Worm (Caenorhabditis elegans) whole organism, L3 larva: ENCODE results near the gene elp-1.

Source experiments
- R02D3.7 ChIP-seq: fragments of 150-350 bp; optimal IDR thresholded peaks from 2 replicates; lab custom pipeline; 2014; ENCODE audit warnings: missing biosample characterization, missing genetic modification characterization
- ZK546.5 ChIP-seq: sonication (generic microtip); optimal IDR thresholded peaks from 2 replicates; lab custom pipeline; 2017; ENCODE audit warnings: missing biosample characterization, missing genetic modification characterization
- aly-2 ChIP-seq: fragments of 150-350 bp; optimal IDR thresholded peaks from 2 replicates; lab custom pipeline; 2014; ENCODE audit warnings: missing biosample characterization, missing genetic modification characterization
- ama-1 ChIP-seq: fragments of 150-350 bp; optimal IDR thresholded peaks from 2 replicates; lab custom pipeline; 2018
- ceh-16 ChIP-seq: sonication (generic microtip); optimal IDR thresholded peaks from 2 replicates; lab custom pipeline; 2017; ENCODE audit warnings: missing biosample characterization, missing genetic modification characterization
- ceh-28 ChIP-seq: fragments of 150-350 bp; optimal IDR thresholded peaks from 2 replicates; lab custom pipeline; 2014; ENCODE audit warnings: missing biosample characterization, missing genetic modification reagents, missing genetic modification characterization
- ceh-82 ChIP-seq: fragments of 150-350 bp; optimal IDR thresholded peaks from 2 replicates; lab custom pipeline; 2014; ENCODE audit warnings: missing biosample characterization, missing genetic modification characterization
- ceh-9 ChIP-seq: sonication (generic microtip); optimal IDR thresholded peaks from 2 replicates; lab custom pipeline; 2018; ENCODE audit warnings: missing biosample characterization, missing genetic modification characterization
- daf-12 ChIP-seq: fragments of 150-350 bp; optimal IDR thresholded peaks from 2 replicates; lab custom pipeline; 2014; ENCODE audit warnings: missing biosample characterization, missing genetic modification reagents, missing genetic modification characterization
- egl-27 ChIP-seq: sonication (generic microtip); optimal IDR thresholded peaks from 4 replicates; lab custom pipeline; 2017; ENCODE audit warnings: missing biosample characterization, missing genetic modification reagents, missing genetic modification characterization
- egl-5 ChIP-seq: fragments of 150-350 bp; optimal IDR thresholded peaks from 2 replicates; lab custom pipeline; 2017; ENCODE audit warnings: missing biosample characterization, missing genetic modification reagents, missing genetic modification characterization, inconsistent platforms
- elt-1 ChIP-seq: fragments of 150-350 bp; optimal IDR thresholded peaks from 2 replicates; lab custom pipeline; 2014; ENCODE audit warnings: missing biosample characterization, missing genetic modification characterization
- elt-2 ChIP-seq: sonication (generic microtip); optimal IDR thresholded peaks from 2 replicates; lab custom pipeline; 2016; ENCODE audit warnings: missing genetic modification reagents, mild to moderate bottlenecking, missing genetic modification characterization, missing compliant biosample characterization
- elt-3 ChIP-seq, 3 experiments: fragments of 150-350 bp in 1 of 3; sonication (generic microtip) in 2 of 3; optimal IDR thresholded peaks; 2 replicates in 2 of 3; 4 replicates in 1 of 3; lab custom pipeline; 2014 to 2017; ENCODE audit warnings: missing biosample characterization in 3 of 3, missing genetic modification characterization in 3 of 3
- eor-1 ChIP-seq, 2 experiments: fragments of 150-350 bp; optimal IDR thresholded peaks; 2 replicates each; lab custom pipeline; 2014 to 2018; ENCODE audit warnings: missing biosample characterization in 2 of 2, missing genetic modification characterization in 2 of 2
- fkh-10 ChIP-seq: sonication (generic microtip); optimal IDR thresholded peaks from 2 replicates; lab custom pipeline; 2017; ENCODE audit warnings: missing biosample characterization, missing genetic modification reagents, missing genetic modification characterization
- fkh-2 ChIP-seq: fragments of 150-350 bp; optimal IDR thresholded peaks from 2 replicates; lab custom pipeline; 2014; ENCODE audit warnings: missing biosample characterization, missing genetic modification reagents, missing genetic modification characterization
- fos-1 ChIP-seq: fragments of 150-350 bp; optimal IDR thresholded peaks from 2 replicates; lab custom pipeline; 2014; ENCODE audit warnings: missing biosample characterization, missing genetic modification characterization
- hmg-11 ChIP-seq: sonication (generic microtip); optimal IDR thresholded peaks from 2 replicates; lab custom pipeline; 2016; ENCODE audit warnings: missing genetic modification characterization, missing compliant biosample characterization
- jun-1 ChIP-seq: fragments of 150-350 bp; optimal IDR thresholded peaks from 2 replicates; lab custom pipeline; 2014; ENCODE audit warnings: missing biosample characterization, missing genetic modification reagents, missing genetic modification characterization
- lin-15B ChIP-seq: fragments of 150-350 bp; optimal IDR thresholded peaks from 2 replicates; lab custom pipeline; 2014; ENCODE audit warnings: missing biosample characterization, missing genetic modification characterization
- lin-39 ChIP-seq: fragments of 150-350 bp; optimal IDR thresholded peaks from 2 replicates; lab custom pipeline; 2018; ENCODE audit warnings: missing biosample characterization, missing genetic modification reagents, missing genetic modification characterization
- lsy-12 ChIP-seq: sonication (generic microtip); optimal IDR thresholded peaks from 2 replicates; lab custom pipeline; 2016; ENCODE audit warnings: mild to moderate bottlenecking, missing genetic modification characterization, missing compliant biosample characterization
- mdl-1 ChIP-seq: fragments of 150-350 bp; optimal IDR thresholded peaks from 2 replicates; lab custom pipeline; 2014; ENCODE audit warnings: missing biosample characterization, missing genetic modification characterization
- mml-1 ChIP-seq: fragments of 150-350 bp; sonication (generic microtip); optimal IDR thresholded peaks from 3 replicates; lab custom pipeline; 2014; ENCODE audit warnings: missing biosample characterization, missing genetic modification characterization
- nfya-1 ChIP-seq: sonication (generic microtip); optimal IDR thresholded peaks from 2 replicates; lab custom pipeline; 2017; ENCODE audit warnings: missing genetic modification characterization, mild to moderate bottlenecking, missing compliant biosample characterization, antibody characterized with exemption, moderate library complexity; ENCODE audit not compliant: insufficient read depth
- nhr-11 ChIP-seq: fragments of 150-350 bp; optimal IDR thresholded peaks from 2 replicates; lab custom pipeline; 2014; ENCODE audit warnings: missing biosample characterization, missing genetic modification characterization
- nhr-12 ChIP-seq: fragments of 150-350 bp; optimal IDR thresholded peaks from 2 replicates; lab custom pipeline; 2014; ENCODE audit warnings: missing biosample characterization, missing genetic modification characterization
- nhr-23 ChIP-seq: fragments of 150-350 bp; optimal IDR thresholded peaks from 2 replicates; lab custom pipeline; 2014; ENCODE audit warnings: missing biosample characterization, missing genetic modification reagents, missing genetic modification characterization
- nhr-237 ChIP-seq: fragments of 150-350 bp; optimal IDR thresholded peaks from 2 replicates; lab custom pipeline; 2014; ENCODE audit warnings: missing biosample characterization, missing genetic modification characterization
- nhr-25 ChIP-seq: sonication (generic microtip); optimal IDR thresholded peaks from 2 replicates; lab custom pipeline; 2017; ENCODE audit warnings: missing biosample characterization, missing genetic modification characterization
- nhr-28 ChIP-seq: fragments of 150-350 bp; optimal IDR thresholded peaks from 2 replicates; lab custom pipeline; 2014; ENCODE audit warnings: missing biosample characterization, missing genetic modification characterization
- nhr-43 ChIP-seq: sonication (generic microtip); optimal IDR thresholded peaks from 2 replicates; lab custom pipeline; 2016; ENCODE audit warnings: mild to moderate bottlenecking, missing genetic modification characterization, missing compliant biosample characterization; ENCODE audit not compliant: poor library complexity, severe bottlenecking
- nhr-67 ChIP-seq: fragments of 150-350 bp; optimal IDR thresholded peaks from 2 replicates; lab custom pipeline; 2014; ENCODE audit warnings: missing biosample characterization, missing genetic modification characterization
- nhr-76 ChIP-seq: fragments of 150-350 bp; sonication (generic microtip); optimal IDR thresholded peaks from 5 replicates; lab custom pipeline; 2014; ENCODE audit warnings: missing biosample characterization, missing genetic modification characterization
- nhr-77 ChIP-seq: fragments of 150-350 bp; optimal IDR thresholded peaks from 2 replicates; lab custom pipeline; 2014; ENCODE audit warnings: missing biosample characterization, missing genetic modification characterization
- pha-4 ChIP-seq: fragments of 150-350 bp; optimal IDR thresholded peaks from 2 replicates; lab custom pipeline; 2014; ENCODE audit warnings: missing biosample characterization, missing genetic modification reagents, missing genetic modification characterization
- pqm-1 ChIP-seq: fragments of 150-350 bp; optimal IDR thresholded peaks from 2 replicates; lab custom pipeline; 2017; ENCODE audit warnings: missing biosample characterization, missing genetic modification characterization, inconsistent platforms
- sea-2 ChIP-seq: fragments of 150-350 bp; sonication (generic microtip); optimal IDR thresholded peaks from 4 replicates; lab custom pipeline; 2014; ENCODE audit warnings: missing biosample characterization, missing genetic modification reagents, missing genetic modification characterization
- skn-1 ChIP-seq: fragments of 150-350 bp; optimal IDR thresholded peaks from 2 replicates; lab custom pipeline; 2014; ENCODE audit warnings: missing biosample characterization, missing genetic modification characterization
- snpc-4 ChIP-seq: fragments of 150-350 bp; optimal IDR thresholded peaks from 2 replicates; lab custom pipeline; 2014; ENCODE audit warnings: missing biosample characterization, missing genetic modification characterization
- tbx-2 ChIP-seq: sonication (generic microtip); optimal IDR thresholded peaks from 2 replicates; lab custom pipeline; 2016; ENCODE audit warnings: mild to moderate bottlenecking, missing genetic modification characterization, missing compliant biosample characterization
- unc-39 ChIP-seq: sonication (generic microtip); optimal IDR thresholded peaks from 4 replicates; lab custom pipeline; 2017; ENCODE audit warnings: missing biosample characterization, missing genetic modification characterization
- unc-62 ChIP-seq: fragments of 150-350 bp; sonication (generic microtip); optimal IDR thresholded peaks from 4 replicates; lab custom pipeline; 2014; ENCODE audit warnings: missing biosample characterization, missing genetic modification reagents, missing genetic modification characterization
- zag-1 ChIP-seq: fragments of 150-350 bp; optimal IDR thresholded peaks from 2 replicates; lab custom pipeline; 2014; ENCODE audit warnings: missing biosample characterization, missing genetic modification characterization
- ztf-11 ChIP-seq: fragments of 150-350 bp; optimal IDR thresholded peaks from 2 replicates; lab custom pipeline; 2014; ENCODE audit warnings: missing biosample characterization, missing genetic modification characterization
- ztf-4 ChIP-seq: fragments of 150-350 bp; optimal IDR thresholded peaks from 2 replicates; lab custom pipeline; 2014; ENCODE audit warnings: missing biosample characterization, missing genetic modification characterization

The elp-1 gene

ce11 chrV:20734658-20735057, 35.3 kb downstream of the elp-1 start, which contains the start of gene srxa-6:
srxa-6 (plus strand) TSS chrV:20734958.
- no peak for TF ChIP-seq elt-3 (tag; optimal IDR thresholded peaks at IDR 0.05; lab: Kevin White, UChicago)
- no peak for TF ChIP-seq nhr-76 (tag; lab: Kevin White, UChicago)
- no peak for TF ChIP-seq hmg-11 (tag; lab: Kevin White, UChicago)
- TF ChIP-seq mml-1 (tag; lab: Kevin White, UChicago), result no peak
- no peak for TF ChIP-seq nhr-237 (tag; lab: Kevin White, UChicago)
- TF ChIP-seq lin-15B, result no peak
- no peak for TF ChIP-seq ceh-9 (tag; lab: Kevin White, UChicago)
- no peak for TF ChIP-seq nfya-1
- TF ChIP-seq fkh-10 (GFP tag; lab: Kevin White, UChicago), result no peak
- TF ChIP-seq skn-1, result no peak
- no peak for TF ChIP-seq elt-1 (tag; lab: Kevin White, UChicago)

ce11 chrV:20731787-20732186, 38.2 kb downstream of the elp-1 start, which contains the start of gene srxa-1:
srxa-1 (plus strand) TSS chrV:20732087.
- TF ChIP-seq pqm-1 (tag; lab: Kevin White, UChicago) (no peak), skn-1 (no peak)

- TF ChIP-seq snpc-4 (peak; percentile 53), nhr-43 (no peak), pqm-1 (tag; lab: Kevin White, UChicago) (peak; percentile 97), zag-1 (tag; lab: Kevin White, UChicago) (no peak), ama-1 (no peak), ceh-16 (tag; lab: Kevin White, UChicago) (no peak), nhr-28 (tag; lab: Kevin White, UChicago) (no peak), fos-1 (tag; lab: Kevin White, UChicago) (no peak), nhr-23 (peak; percentile 34), sea-2 (GFP tag; lab: Kevin White, UChicago) (no peak), daf-12 (tag; lab: Kevin White, UChicago) (no peak), nhr-76 (tag; lab: Kevin White, UChicago) (no peak), jun-1 (peak; percentile 71), nhr-25 (tag; lab: Kevin White, UChicago) (no peak), mdl-1 (tag; lab: Kevin White, UChicago) (peak; percentile 76), skn-1 (no peak), R02D3.7 (tag; lab: Kevin White, UChicago) (no peak), elt-1 (tag; lab: Kevin White, UChicago) (no peak), nhr-12 (tag; lab: Kevin White, UChicago) (no peak), nfya-1 (peak; percentile 68), pha-4 (peak; percentile 97), unc-62 (GFP tag; lab: Kevin White, UChicago) (no peak), nhr-67 (tag; lab: Kevin White, UChicago) (no peak), lin-39 (tag; lab: Kevin White, UChicago) (peak; percentile 38), ZK546.5 (tag; lab: Kevin White, UChicago) (no peak), unc-39 (tag; lab: Kevin White, UChicago) (no peak), ztf-11 (no peak), mml-1 (tag; lab: Kevin White, UChicago) (no peak), fkh-10 (GFP tag; lab: Kevin White, UChicago) (peak; percentile 47), ztf-4 (tag; lab: Kevin White, UChicago) (no peak), nhr-237 (tag; lab: Kevin White, UChicago) (no peak), lin-15B (peak; percentile 12), tbx-2 (tag; lab: Kevin White, UChicago) (no peak), ceh-28 (tag; lab: Kevin White, UChicago) (peak; percentile 70), ceh-9 (tag; lab: Kevin White, UChicago) (no peak), lsy-12 (no peak), egl-27 (tag; lab: Kevin White, UChicago) (no peak), eor-1 (tag; optimal IDR thresholded peaks at IDR 0.05; lab: Kevin White, UChicago) (no peak), nhr-77 (tag; lab: Kevin White, UChicago) (no peak), aly-2 (tag; lab: Kevin White, UChicago) (no peak), nhr-11 (tag; lab: Kevin White, UChicago) (no peak), fkh-2 (tag; lab: Kevin White, UChicago) (no peak), ceh-82 (tag; lab: Kevin White, UChicago) (no peak), hmg-11 (tag; lab: Kevin White, UChicago) (peak; percentile 61), elt-2 (peak; percentile 89), elt-3 (tag; optimal IDR thresholded peaks at IDR 0.05; lab: Kevin White, UChicago) (no peak), egl-5 (tag; lab: Kevin White, UChicago) (peak; percentile 96)
These were observed 41.1 kb downstream of the elp-1 start, which contains the start of gene ipla-3 for ce11 chrV:20728763-20729350. ipla-3 (minus strand) TSS chrV:20729272.
